Fruit fly (Drosophila melanogaster) whole organism: ENCODE measurements around the gene Teh1.

Experiments
- psq ChIP-seq: fragments of >200 bp; optimal IDR thresholded peaks from 2 replicates; lab custom pipeline; 2017
- usp ChIP-seq: fragments of >200 bp; optimal IDR thresholded peaks from 2 replicates; lab custom pipeline; 2017; ENCODE audit warnings: missing biosample characterization, missing genetic modification characterization, mixed read lengths

DNA sequence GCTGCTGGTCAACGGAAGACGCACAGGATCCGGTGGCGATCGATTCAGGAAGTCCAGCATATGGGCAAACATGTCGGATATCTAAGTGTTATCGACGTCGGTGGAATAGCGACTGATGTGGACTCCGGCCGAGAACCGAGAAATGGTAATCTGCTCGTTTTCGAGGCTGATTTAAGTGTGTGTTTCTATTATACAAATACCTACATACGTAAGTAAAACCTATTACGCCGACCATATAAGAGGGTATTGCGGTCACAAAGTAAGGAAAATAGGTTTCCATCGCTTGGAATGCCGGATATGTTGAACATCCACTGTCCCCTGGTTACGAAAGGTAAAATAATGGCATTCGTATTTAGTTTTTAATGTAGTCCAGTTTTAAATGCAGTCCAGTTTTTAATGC is 49.6 kb downstream of the Teh1 start, which contains the start of gene CG9459:
- no peak for TF ChIP-seq psq
- no peak for TF ChIP-seq usp (GFP tag; lab: Kevin White, UChicago)
